Worm (Caenorhabditis elegans) whole organism, mixed stage, embryonic: Measurements from ENCODE around the gene mrps-34.

Source experiments
- ces-1 ChIP-seq: fragments of 150-350 bp; optimal IDR thresholded peaks from 2 replicates; lab custom pipeline; 2014; ENCODE audit warnings: missing biosample characterization, missing genetic modification reagents, missing genetic modification characterization
- ztf-11 ChIP-seq: fragments of 150-350 bp; optimal IDR thresholded peaks from 2 replicates; lab custom pipeline; 2014; ENCODE audit warnings: missing biosample characterization, missing genetic modification characterization

DNA sequence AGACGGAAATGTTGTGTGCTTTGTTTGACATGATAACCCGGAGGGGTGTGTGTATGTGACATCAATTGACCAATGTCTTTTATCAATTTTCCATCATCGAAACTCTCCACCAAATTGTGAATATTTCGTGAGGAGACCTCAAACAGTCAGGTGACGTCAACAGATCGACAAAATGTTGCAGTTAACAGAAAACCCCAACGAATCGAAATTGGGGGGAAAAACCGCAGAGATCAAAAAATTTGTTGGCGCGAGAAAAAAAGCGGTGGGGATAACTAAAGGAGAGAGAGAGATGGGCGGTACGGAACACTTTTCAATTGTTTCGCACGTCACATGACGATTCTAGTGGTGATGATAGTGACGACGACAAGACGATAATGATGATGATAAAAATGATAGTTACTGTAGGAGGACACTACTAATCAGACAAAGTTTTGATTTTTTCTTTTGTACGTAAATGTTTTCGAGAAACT lies 47.7 kb downstream of the mrps-34 start:
- no peak for TF ChIP-seq ces-1 (GFP tag; lab: Kevin White, UChicago)
- no peak for TF ChIP-seq ztf-11 (tag; lab: Kevin White, UChicago)
